Fruit fly (Drosophila melanogaster) whole organism, embryonic: ENCODE measurements around the gene Spn27A.

Experiments
- Adf1 ChIP-seq: fragments of 200-800 bp; sonication (Bioruptor generic); IDR thresholded peaks from 2 replicates; pipeline ENCODE4 v1.3.6; 2022; ENCODE audit warnings: missing biosample characterization, missing genetic modification characterization
- Asciz ChIP-seq: fragments of 200-800 bp; sonication (Bioruptor generic); optimal IDR thresholded peaks from 2 replicates; lab custom pipeline; 2017; ENCODE audit warnings: missing biosample characterization, mild to moderate bottlenecking, missing genetic modification characterization, missing genetic modification reagents
- Bteb2 ChIP-seq: fragments of 200-800 bp; sonication (Bioruptor generic); optimal IDR thresholded peaks from 2 replicates; lab custom pipeline; 2016; ENCODE audit warnings: missing biosample characterization, missing genetic modification characterization
- CG11085 ChIP-seq: fragments of 200-800 bp; sonication (Bioruptor generic); IDR thresholded peaks from 2 replicates; pipeline ENCODE4 v1.3.6; 2022; ENCODE audit warnings: missing biosample characterization, missing genetic modification characterization
- CG11247 ChIP-seq: fragments of 200-800 bp; sonication (Bioruptor generic); IDR thresholded peaks from 2 replicates; pipeline ENCODE4 v1.3.6; 2022; ENCODE audit warnings: missing biosample characterization, missing genetic modification characterization
- CG12104 ChIP-seq: fragments of 200-800 bp; sonication (Bioruptor generic); optimal IDR thresholded peaks from 3 replicates; lab custom pipeline; 2016; ENCODE audit warnings: missing biosample characterization, missing genetic modification characterization
- CG12219 ChIP-seq: fragments of 200-800 bp; sonication (Bioruptor generic); optimal IDR thresholded peaks from 3 replicates; lab custom pipeline; 2018; ENCODE audit warnings: missing biosample characterization, mild to moderate bottlenecking, missing genetic modification characterization
- CG12769 ChIP-seq: fragments of 200-800 bp; sonication (Bioruptor generic); optimal IDR thresholded peaks from 2 replicates; lab custom pipeline; 2019; ENCODE audit warnings: missing biosample characterization, mild to moderate bottlenecking, missing genetic modification characterization, moderate library complexity
- CG13123 ChIP-seq: fragments of 200-800 bp; sonication (Bioruptor generic); optimal IDR thresholded peaks from 2 replicates; lab custom pipeline; 2016; ENCODE audit warnings: missing biosample characterization, missing genetic modification characterization
- CG14014 ChIP-seq: fragments of 200-800 bp; sonication (Bioruptor generic); IDR thresholded peaks from 2 replicates; pipeline ENCODE4 v1.3.6; 2022; ENCODE audit warnings: missing biosample characterization, missing genetic modification characterization
- CG14441 ChIP-seq: fragments of 200-800 bp; sonication (Bioruptor generic); IDR thresholded peaks from 2 replicates; pipeline ENCODE4 v1.3.6; 2022; ENCODE audit warnings: missing biosample characterization, missing genetic modification characterization
- CG14710 ChIP-seq: fragments of 200-800 bp; sonication (Bioruptor generic); optimal IDR thresholded peaks from 3 replicates; lab custom pipeline; 2019; ENCODE audit warnings: missing biosample characterization, mild to moderate bottlenecking, missing genetic modification characterization, moderate library complexity
- CG15479 ChIP-seq: fragments of 200-800 bp; sonication (Bioruptor generic); optimal IDR thresholded peaks from 3 replicates; lab custom pipeline; 2019; ENCODE audit warnings: missing biosample characterization, mild to moderate bottlenecking, missing genetic modification characterization, moderate library complexity
- CG17328 ChIP-seq: fragments of 200-800 bp; sonication (Bioruptor generic); IDR thresholded peaks from 2 replicates; pipeline ENCODE4 v1.3.6; 2022; ENCODE audit warnings: missing biosample characterization, missing genetic modification characterization
- CG17361 ChIP-seq: fragments of 200-800 bp; sonication (Bioruptor generic); IDR thresholded peaks from 3 replicates; pipeline ENCODE4 v1.3.6; 2022; ENCODE audit warnings: missing biosample characterization, missing genetic modification characterization
- CG17612 ChIP-seq: fragments of 200-800 bp; sonication (Bioruptor generic); IDR thresholded peaks from 2 replicates; pipeline ENCODE4 v1.3.6; 2022; ENCODE audit warnings: missing biosample characterization, missing genetic modification characterization
- CG2712 ChIP-seq: fragments of 200-800 bp; optimal IDR thresholded peaks from 3 replicates; lab custom pipeline; 2019; ENCODE audit warnings: missing biosample characterization, mild to moderate bottlenecking, missing genetic modification characterization, moderate library complexity
- CG30403 ChIP-seq: fragments of 200-800 bp; sonication (Bioruptor generic); optimal IDR thresholded peaks from 3 replicates; lab custom pipeline; 2016; ENCODE audit warnings: missing biosample characterization, missing genetic modification characterization
- CG4854 ChIP-seq: fragments of 200-800 bp; sonication (Bioruptor generic); optimal IDR thresholded peaks from 2 replicates; lab custom pipeline; 2016; ENCODE audit warnings: missing biosample characterization, missing genetic modification characterization, inconsistent platforms
- CG5180 ChIP-seq: fragments of 200-800 bp; sonication (Bioruptor generic); optimal IDR thresholded peaks from 3 replicates; lab custom pipeline; 2017; ENCODE audit warnings: missing biosample characterization, missing genetic modification characterization, mild to moderate bottlenecking, moderate library complexity, missing genetic modification reagents
- CG8359 ChIP-seq: fragments of 200-800 bp; sonication (Bioruptor generic); optimal IDR thresholded peaks from 2 replicates; lab custom pipeline; 2017; ENCODE audit warnings: missing biosample characterization, mild to moderate bottlenecking, missing genetic modification characterization, borderline replicate concordance
- CG8765 ChIP-seq: fragments of 200-800 bp; sonication (Bioruptor generic); IDR thresholded peaks from 2 replicates; pipeline ENCODE4 v1.3.6; 2022; ENCODE audit warnings: missing biosample characterization, missing genetic modification characterization
- CG9932 ChIP-seq: fragments of 200-800 bp; sonication (Bioruptor generic); IDR thresholded peaks from 2 replicates; pipeline ENCODE4 v1.3.6; 2022; ENCODE audit warnings: missing biosample characterization, missing genetic modification characterization
- Dbx ChIP-seq: fragments of 200-800 bp; sonication (Bioruptor generic); IDR thresholded peaks from 3 replicates; pipeline ENCODE4 v1.3.6; 2022; ENCODE audit warnings: missing biosample characterization, missing genetic modification characterization
- Dll ChIP-seq: fragments of 200-800 bp; sonication (Bioruptor generic); IDR thresholded peaks from 4 replicates; pipeline ENCODE4 v1.3.6; 2022; ENCODE audit warnings: missing biosample characterization, missing genetic modification characterization; ENCODE audit not compliant: partially characterized antibody
- Dp ChIP-seq: fragments of 200-800 bp; sonication (Bioruptor generic); optimal IDR thresholded peaks from 2 replicates; lab custom pipeline; 2018; ENCODE audit warnings: missing biosample characterization, mild to moderate bottlenecking, missing genetic modification characterization, moderate library complexity
- H2.0 ChIP-seq: fragments of 200-800 bp; sonication (Bioruptor generic); IDR thresholded peaks from 2 replicates; pipeline ENCODE4 v1.3.6; 2022; ENCODE audit warnings: missing biosample characterization, missing genetic modification characterization
- HLH54F ChIP-seq: fragments of 200-800 bp; sonication (Bioruptor generic); optimal IDR thresholded peaks from 3 replicates; lab custom pipeline; 2016; ENCODE audit warnings: missing biosample characterization, missing genetic modification characterization
- Hand ChIP-seq: fragments of 200-800 bp; sonication (Bioruptor generic); optimal IDR thresholded peaks from 2 replicates; lab custom pipeline; 2017; ENCODE audit warnings: mild to moderate bottlenecking, missing biosample characterization, missing genetic modification reagents, missing genetic modification characterization
- Poxn ChIP-seq: fragments of 200-800 bp; sonication (Bioruptor generic); IDR thresholded peaks from 2 replicates; pipeline ENCODE4 v1.3.6; 2022; ENCODE audit warnings: missing biosample characterization, missing genetic modification characterization
- TFAM ChIP-seq: fragments of 200-800 bp; sonication (Bioruptor generic); optimal IDR thresholded peaks from 2 replicates; lab custom pipeline; 2017; ENCODE audit warnings: missing biosample characterization, missing genetic modification characterization, inconsistent platforms
- Trl ChIP-seq, 3 experiments: fragments of >200 bp in 2 of 3; fragments of 200-800 bp in 1 of 3; sonication (Bioruptor generic) in 1 of 3; optimal IDR thresholded peaks; 2 replicates in 1 of 3; 3 replicates in 2 of 3; lab custom pipeline; 2016 to 2017; ENCODE audit warnings: missing biosample characterization in 1 of 3, missing genetic modification characterization in 1 of 3
- Usf ChIP-seq: fragments of 200-800 bp; sonication (Bioruptor generic); optimal IDR thresholded peaks from 2 replicates; lab custom pipeline; 2017; ENCODE audit warnings: missing genotype, missing biosample characterization, missing genetic modification characterization
- ac ChIP-seq: fragments of 200-800 bp; sonication (Bioruptor generic); optimal IDR thresholded peaks from 3 replicates; lab custom pipeline; 2017; ENCODE audit warnings: missing biosample characterization, mild to moderate bottlenecking, missing genetic modification characterization
- chinmo ChIP-seq: fragments of 200-800 bp; sonication (Bioruptor generic); IDR thresholded peaks from 4 replicates; pipeline ENCODE4 v1.3.6; 2022; ENCODE audit warnings: missing biosample characterization, missing genetic modification characterization; ENCODE audit not compliant: partially characterized antibody
- ewg ChIP-seq: fragments of 200-800 bp; sonication (Bioruptor generic); optimal IDR thresholded peaks from 3 replicates; lab custom pipeline; 2017; ENCODE audit warnings: mild to moderate bottlenecking, missing biosample characterization, missing genetic modification reagents, missing genetic modification characterization
- fd102C ChIP-seq: fragments of 200-800 bp; sonication (Bioruptor generic); optimal IDR thresholded peaks from 2 replicates; lab custom pipeline; 2018; ENCODE audit warnings: missing biosample characterization, mild to moderate bottlenecking, missing genetic modification characterization, moderate library complexity
- gcm ChIP-seq: fragments of 200-800 bp; sonication (Bioruptor generic); optimal IDR thresholded peaks from 2 replicates; lab custom pipeline; 2019; ENCODE audit warnings: missing biosample characterization, mild to moderate bottlenecking, missing genetic modification characterization, moderate library complexity
- jigr1 ChIP-seq: fragments of 200-800 bp; sonication (Bioruptor generic); IDR thresholded peaks from 3 replicates; pipeline ENCODE4 v1.3.6; 2022; ENCODE audit warnings: missing biosample characterization, missing genetic modification characterization
- lilli ChIP-seq: fragments of 200-800 bp; sonication (Bioruptor generic); optimal IDR thresholded peaks from 3 replicates; lab custom pipeline; 2016; ENCODE audit warnings: missing biosample characterization, missing genetic modification characterization
- otp ChIP-seq: fragments of 200-800 bp; sonication (Bioruptor generic); IDR thresholded peaks from 3 replicates; pipeline ENCODE4, ENCODE4 v1.3.6; 2022; ENCODE audit warnings: missing biosample characterization, missing genetic modification characterization
- pum ChIP-seq: fragments of 200-800 bp; sonication (Bioruptor generic); optimal IDR thresholded peaks from 2 replicates; lab custom pipeline; 2016; ENCODE audit warnings: missing biosample characterization, missing genetic modification characterization
- sna ChIP-seq: fragments of 200-800 bp; sonication (Bioruptor generic); IDR thresholded peaks from 2 replicates; pipeline ENCODE4 v1.3.6; 2022; ENCODE audit warnings: missing biosample characterization, missing genetic modification characterization; ENCODE audit not compliant: partially characterized antibody
- tup ChIP-seq: fragments of 200-800 bp; sonication (Bioruptor generic); optimal IDR thresholded peaks from 2 replicates; lab custom pipeline; 2016; ENCODE audit warnings: missing biosample characterization, mild to moderate bottlenecking, missing genetic modification characterization, moderate library complexity
- usp ChIP-seq: fragments of >200 bp; optimal IDR thresholded peaks from 2 replicates; lab custom pipeline; 2017; ENCODE audit warnings: missing biosample characterization, missing genetic modification characterization
- vnd ChIP-seq: fragments of 200-800 bp; sonication (Bioruptor generic); IDR thresholded peaks from 3 replicates; pipeline ENCODE4 v1.3.6; 2022; ENCODE audit warnings: missing biosample characterization, missing genetic modification characterization; ENCODE audit not compliant: partially characterized antibody
- vvl ChIP-seq: fragments of 200-800 bp; sonication (Bioruptor generic); IDR thresholded peaks from 2 replicates; pipeline ENCODE4 v1.3.6; 2022; ENCODE audit warnings: missing biosample characterization, missing genetic modification characterization

Gene Spn27A

DNA sequence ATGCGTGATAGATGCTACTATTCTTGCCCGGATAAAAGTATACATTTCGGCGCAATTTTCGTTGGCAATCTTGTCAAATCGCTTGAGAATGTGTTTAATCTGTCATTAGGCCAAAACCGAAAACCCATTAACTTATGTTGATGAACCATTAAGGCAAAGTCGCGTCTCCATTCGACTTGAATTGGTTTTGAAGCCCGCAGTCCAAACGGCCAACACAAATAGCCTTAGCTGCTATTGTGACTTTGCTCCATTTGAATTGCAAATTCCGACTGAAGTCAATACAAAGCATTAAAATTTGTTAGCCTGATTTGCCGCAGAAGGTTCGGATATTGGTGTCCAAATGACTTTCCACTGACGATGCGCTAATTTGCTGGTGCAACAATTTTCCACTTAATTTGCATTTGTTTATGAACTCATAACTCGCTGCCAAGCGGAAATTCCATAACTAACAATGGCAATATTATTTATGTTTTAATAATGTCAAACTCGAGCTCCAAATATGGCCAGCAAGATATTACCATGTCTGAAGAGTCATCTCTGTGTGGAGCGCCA lies 33.3 kb upstream of the Spn27A start (continued):
- TF ChIP-seq CG2712 (tag; lab: Kevin White, UChicago) (no peak), Asciz (GFP tag; lab: Kevin White, UChicago) (no peak), CG4854 (no peak), chinmo (GFP tag; lab: Robert Waterston, UW) (peak; percentile 73; the same call in 1 of the 4 replicates), vvl (GFP tag; lab: Robert Waterston, UW) (peak; percentile 65; the same call in 1 of the 2 replicates), Trl (optimal IDR thresholded peaks at IDR 0.05; lab: Kevin White, UChicago) (no peak), Trl (GFP tag; optimal IDR thresholded peaks at IDR 0.05; lab: Kevin White, UChicago) (no peak), CG11085 (GFP tag; lab: Robert Waterston, UW) (no peak)

- TF ChIP-seq CG17328 (GFP tag; lab: Robert Waterston, UW) = no peak
- no peak for TF ChIP-seq pum (GFP tag; lab: Kevin White, UChicago)
- TF ChIP-seq CG17361 (GFP tag; lab: Robert Waterston, UW) = no peak
- TF ChIP-seq Hand (GFP tag; lab: Kevin White, UChicago) = no peak
- no peak for TF ChIP-seq CG14441 (GFP tag; lab: Robert Waterston, UW)
- TF ChIP-seq H2.0 (GFP tag; lab: Robert Waterston, UW) = peak; percentile 28; the same call in 1 of the 2 replicates
- TF ChIP-seq CG12219 (GFP tag; lab: Kevin White, UChicago) = no peak
- TF ChIP-seq ac (GFP tag; lab: Kevin White, UChicago) = no peak
- no peak for TF ChIP-seq jigr1 (GFP tag; lab: Robert Waterston, UW)
- TF ChIP-seq usp (GFP tag; lab: Kevin White, UChicago) = no peak
- TF ChIP-seq CG12769 (tag; lab: Kevin White, UChicago) = peak; percentile 16
- no peak for TF ChIP-seq CG11247
- no peak for TF ChIP-seq fd102C (GFP tag; lab: Kevin White, UChicago)
- peak; percentile 5; the same call in 1 of the 2 replicates for TF ChIP-seq CG14014 (GFP tag; lab: Robert Waterston, UW)
- TF ChIP-seq CG8765 (GFP tag; lab: Robert Waterston, UW) = no peak
- TF ChIP-seq Bteb2 (GFP tag; lab: Kevin White, UChicago) = no peak
- no peak for TF ChIP-seq CG30403 (GFP tag; lab: Kevin White, UChicago)
- no peak for TF ChIP-seq TFAM (GFP tag; lab: Kevin White, UChicago)
- 0 out of 2 replicates have a peak, but pooled peaks have one; percentile 13 for TF ChIP-seq CG9932 (GFP tag; lab: Robert Waterston, UW)
- no peak for TF ChIP-seq vnd (GFP tag; lab: Robert Waterston, UW)
- TF ChIP-seq CG17612 (GFP tag; lab: Robert Waterston, UW) = no peak
- no peak for TF ChIP-seq lilli (GFP tag; lab: Kevin White, UChicago)
- no peak for TF ChIP-seq Trl (optimal IDR thresholded peaks at IDR 0.05; lab: Kevin White, UChicago)
- no peak for TF ChIP-seq Trl (GFP tag; optimal IDR thresholded peaks at IDR 0.05; lab: Kevin White, UChicago)
- TF ChIP-seq sna = 0 out of 2 replicates have a peak, but pooled peaks have one; percentile 15
- no peak for TF ChIP-seq CG11085 (GFP tag; lab: Robert Waterston, UW)
- no peak for TF ChIP-seq Dbx (GFP tag; lab: Robert Waterston, UW)
- no peak for TF ChIP-seq Usf (GFP tag; lab: Kevin White, UChicago)
- TF ChIP-seq CG2712 (tag; lab: Kevin White, UChicago) = no peak
- TF ChIP-seq HLH54F (GFP tag; lab: Kevin White, UChicago) = no peak
- no peak for TF ChIP-seq Dll
- TF ChIP-seq CG8359 (GFP tag; lab: Kevin White, UChicago) = peak; percentile 99
- no peak for TF ChIP-seq CG14710
- no peak for TF ChIP-seq tup (GFP tag; lab: Kevin White, UChicago)
- TF ChIP-seq Adf1 (GFP tag; lab: Robert Waterston, UW) = peak; percentile 67; the same call in 1 of the 2 replicates
- TF ChIP-seq ewg (GFP tag; lab: Kevin White, UChicago) = peak; percentile 22
- TF ChIP-seq CG5180 (GFP tag; lab: Kevin White, UChicago) = peak; percentile 79
- TF ChIP-seq Poxn (GFP tag; lab: Robert Waterston, UW) = no peak
- no peak for TF ChIP-seq gcm
- TF ChIP-seq CG15479 = no peak
- TF ChIP-seq CG12104 (GFP tag; lab: Kevin White, UChicago) = no peak
- no peak for TF ChIP-seq CG13123 (GFP tag; lab: Kevin White, UChicago)
- 0 out of 4 replicates have a peak, but pooled peaks have one; percentile 48 for TF ChIP-seq chinmo (GFP tag; lab: Robert Waterston, UW)
- TF ChIP-seq Dp (GFP tag; lab: Kevin White, UChicago) = no peak
- TF ChIP-seq otp = 0 out of 3 replicates have a peak, but pooled peaks have one; percentile 6
Measured at dm6 chr2L:6705081-6705480, 31.9 kb upstream of the Spn27A start.
